Fruit fly (Drosophila melanogaster) whole organism, adult: ENCODE measurements around the gene CSN1b.

ENCODE experiments used
- CG11617 ChIP-seq: fragments of 200-800 bp; sonication (Bioruptor generic); optimal IDR thresholded peaks from 2 replicates; lab custom pipeline; 2017; ENCODE audit warnings: mild to moderate bottlenecking, missing biosample characterization, missing genetic modification reagents, missing genetic modification characterization
- CG12768 ChIP-seq: fragments of 200-800 bp; sonication (Bioruptor generic); optimal IDR thresholded peaks from 2 replicates; lab custom pipeline; 2017; ENCODE audit warnings: missing biosample characterization, missing genetic modification characterization, mild to moderate bottlenecking, moderate library complexity, missing genetic modification reagents
- CG14711 ChIP-seq: fragments of 200-800 bp; sonication (Bioruptor generic); optimal IDR thresholded peaks from 2 replicates; lab custom pipeline; 2018; ENCODE audit warnings: missing biosample characterization, mild to moderate bottlenecking, missing genetic modification characterization, moderate library complexity
- CG1620 ChIP-seq: fragments of 200-800 bp; sonication (Bioruptor generic); optimal IDR thresholded peaks from 2 replicates; lab custom pipeline; 2016; ENCODE audit warnings: missing biosample characterization, missing genetic modification characterization
- CG33017 ChIP-seq: fragments of 200-800 bp; sonication (Bioruptor generic); optimal IDR thresholded peaks from 2 replicates; lab custom pipeline; 2018; ENCODE audit warnings: missing biosample characterization, mild to moderate bottlenecking, missing genetic modification characterization, moderate library complexity
- CG5204 ChIP-seq: fragments of 200-800 bp; sonication (Bioruptor generic); optimal IDR thresholded peaks from 2 replicates; lab custom pipeline; 2016; ENCODE audit warnings: missing biosample characterization, missing genetic modification characterization
- CG7045 ChIP-seq: fragments of 200-800 bp; sonication (Bioruptor generic); optimal IDR thresholded peaks from 2 replicates; lab custom pipeline; 2017; ENCODE audit warnings: missing biosample characterization, mild to moderate bottlenecking, missing genetic modification characterization
- CG7101 ChIP-seq: fragments of 200-800 bp; sonication (Bioruptor generic); optimal IDR thresholded peaks from 2 replicates; lab custom pipeline; 2018; ENCODE audit warnings: missing biosample characterization, mild to moderate bottlenecking, missing genetic modification characterization, moderate library complexity
- Clk ChIP-seq: fragments of 200-800 bp; sonication (Bioruptor generic); optimal IDR thresholded peaks from 2 replicates; lab custom pipeline; 2017; ENCODE audit warnings: missing biosample characterization, missing genetic modification characterization
- Crg-1 ChIP-seq: fragments of 200-800 bp; sonication (Bioruptor generic); optimal IDR thresholded peaks from 2 replicates; lab custom pipeline; 2016; ENCODE audit warnings: missing biosample characterization, missing genetic modification characterization
- Hr96 ChIP-seq: fragments of 200-800 bp; sonication (Bioruptor generic); optimal IDR thresholded peaks from 2 replicates; lab custom pipeline; 2016; ENCODE audit warnings: missing biosample characterization, missing genetic modification characterization
- Mnt ChIP-seq: fragments of 200-800 bp; sonication (Bioruptor generic); optimal IDR thresholded peaks from 2 replicates; lab custom pipeline; 2016; ENCODE audit warnings: missing biosample characterization, mild to moderate bottlenecking, missing genetic modification characterization
- bab1 ChIP-seq: fragments of 200-800 bp; sonication (Bioruptor generic); optimal IDR thresholded peaks from 3 replicates; lab custom pipeline; 2019; ENCODE audit warnings: missing biosample characterization, mild to moderate bottlenecking, missing genetic modification characterization, moderate library complexity
- cic ChIP-seq: fragments of 200-800 bp; sonication (Bioruptor generic); optimal IDR thresholded peaks from 2 replicates; lab custom pipeline; 2017; ENCODE audit warnings: missing biosample characterization, mild to moderate bottlenecking, missing genetic modification characterization, moderate library complexity
- cnc ChIP-seq, 2 experiments: fragments of >200 bp; optimal IDR thresholded peaks; 2 replicates each; lab custom pipeline; 2017
- kay ChIP-seq: fragments of 200-800 bp; sonication (Bioruptor generic); peaks from one replicate; lab custom pipeline; 2016; ENCODE audit warnings: missing biosample characterization, missing genetic modification characterization, borderline replicate concordance
- ovo ChIP-seq: fragments of 200-800 bp; sonication (Bioruptor generic); optimal IDR thresholded peaks from 2 replicates; lab custom pipeline; 2016; ENCODE audit warnings: missing biosample characterization, missing genetic modification characterization
- pad ChIP-seq: fragments of 200-800 bp; sonication (Bioruptor generic); optimal IDR thresholded peaks from 3 replicates; lab custom pipeline; 2017; ENCODE audit warnings: missing biosample characterization, missing genetic modification characterization, mild to moderate bottlenecking, moderate library complexity, missing genetic modification reagents
- tj ChIP-seq: fragments of 200-800 bp; sonication (Bioruptor generic); optimal IDR thresholded peaks from 3 replicates; lab custom pipeline; 2017; ENCODE audit warnings: missing biosample characterization, mild to moderate bottlenecking, missing genetic modification characterization, moderate library complexity
- toe ChIP-seq: fragments of 200-800 bp; sonication (Bioruptor generic); optimal IDR thresholded peaks from 2 replicates; lab custom pipeline; 2016; ENCODE audit warnings: missing biosample characterization, missing genetic modification characterization

Gene CSN1b

dm6 chr3L:18854412-18854811, 50.3 kb downstream of the CSN1b start:
- TF ChIP-seq CG7045 (GFP tag; lab: Kevin White, UChicago) (no peak), CG1620 (GFP tag; lab: Kevin White, UChicago) (no peak), kay (GFP tag; lab: Kevin White, UChicago) (no peak), Crg-1 (GFP tag; lab: Kevin White, UChicago) (no peak), ovo (GFP tag; lab: Kevin White, UChicago) (no peak), Mnt (GFP tag; lab: Kevin White, UChicago) (no peak), cic (GFP tag; lab: Kevin White, UChicago) (no peak), CG33017 (tag; lab: Kevin White, UChicago) (no peak), cnc (optimal IDR thresholded peaks at IDR 0.05; lab: Kevin White, UChicago) (no peak), CG7101 (tag; lab: Kevin White, UChicago) (no peak), toe (GFP tag; lab: Kevin White, UChicago) (no peak), CG11617 (no peak), tj (GFP tag; lab: Kevin White, UChicago) (no peak), Hr96 (GFP tag; lab: Kevin White, UChicago) (no peak), Clk (GFP tag; lab: Kevin White, UChicago) (no peak), bab1 (GFP tag; lab: Kevin White, UChicago) (no peak), pad (GFP tag; lab: Kevin White, UChicago) (no peak), CG12768 (GFP tag; lab: Kevin White, UChicago) (no peak), CG5204 (no peak), CG14711 (tag; lab: Kevin White, UChicago) (no peak)

- TF ChIP-seq Clk (GFP tag; lab: Kevin White, UChicago) = no peak
- no peak for TF ChIP-seq Mnt (GFP tag; lab: Kevin White, UChicago)
- TF ChIP-seq CG33017 (tag; lab: Kevin White, UChicago) = no peak
- TF ChIP-seq pad (GFP tag; lab: Kevin White, UChicago) = no peak
- TF ChIP-seq kay (GFP tag; lab: Kevin White, UChicago) = no peak
- TF ChIP-seq cic (GFP tag; lab: Kevin White, UChicago) = no peak
- TF ChIP-seq CG7045 (GFP tag; lab: Kevin White, UChicago) = no peak
- TF ChIP-seq tj (GFP tag; lab: Kevin White, UChicago) = no peak
- TF ChIP-seq cnc (optimal IDR thresholded peaks at IDR 0.05; lab: Kevin White, UChicago) = no peak
These were observed 51.3 kb downstream of the CSN1b start for dm6 chr3L:18853439-18853838.
